Worm (Caenorhabditis elegans) whole organism, L4 larva: Measurements from ENCODE around the gene B0365.9.

Experiments
- F26F4.8 ChIP-seq: fragments of 200-800 bp; sonication (Bioruptor generic); conservative IDR thresholded peaks from 2 replicates; pipeline ENCODE4 v1.3.6; 2022; ENCODE audit warnings: missing genetic modification characterization, missing compliant biosample characterization
- F37D6.2 ChIP-seq: sonication (generic microtip); optimal IDR thresholded peaks from 2 replicates; lab custom pipeline; 2016; ENCODE audit warnings: mild to moderate bottlenecking, missing genetic modification characterization, missing compliant biosample characterization
- R02D3.7 ChIP-seq: fragments of 150-350 bp; sonication (generic microtip); optimal IDR thresholded peaks from 3 replicates; lab custom pipeline; 2014; ENCODE audit warnings: missing biosample characterization, missing genetic modification characterization
- Y48G9A.11 ChIP-seq: fragments of 200-800 bp; sonication (Bioruptor generic); IDR thresholded peaks from 2 replicates; pipeline ENCODE4 v1.3.6; 2022; ENCODE audit warnings: missing genetic modification reagents, missing genetic modification characterization, missing compliant biosample characterization
- Y75B8A.6 ChIP-seq: fragments of 200-800 bp; sonication (Bioruptor generic); IDR thresholded peaks from 2 replicates; pipeline ENCODE4 v1.3.6; 2022; ENCODE audit warnings: missing genetic modification reagents, missing genetic modification characterization, missing compliant biosample characterization
- ZK546.5 ChIP-seq, 2 experiments: sonication (generic microtip); optimal IDR thresholded peaks; 2 replicates each; lab custom pipeline; 2017; ENCODE audit warnings: missing biosample characterization in 2 of 2, missing genetic modification characterization in 2 of 2
- ama-1 ChIP-seq: fragments of 150-350 bp; optimal IDR thresholded peaks from 2 replicates; lab custom pipeline; 2014; ENCODE audit warnings: inconsistent platforms, mixed read lengths
- arid-1 ChIP-seq: fragments of 200-800 bp; sonication (Bioruptor generic); conservative IDR thresholded peaks from 2 replicates; pipeline ENCODE4 v1.3.6; 2022; ENCODE audit warnings: missing genetic modification reagents, missing genetic modification characterization, missing compliant biosample characterization
- ceh-20 ChIP-seq: fragments of 200-800 bp; sonication (Bioruptor generic); IDR thresholded peaks from 2 replicates; pipeline ENCODE4 v1.3.6; 2022; ENCODE audit warnings: missing genetic modification reagents, missing genetic modification characterization, missing compliant biosample characterization
- ceh-28 ChIP-seq: fragments of 150-350 bp; optimal IDR thresholded peaks from 2 replicates; lab custom pipeline; 2014; ENCODE audit warnings: missing biosample characterization, missing genetic modification reagents, missing genetic modification characterization
- ceh-44 ChIP-seq: fragments of 200-800 bp; sonication (Bioruptor generic); IDR thresholded peaks from 2 replicates; pipeline ENCODE4 v1.3.6; 2022; ENCODE audit warnings: missing genetic modification reagents, missing genetic modification characterization, missing compliant biosample characterization
- ceh-62 ChIP-seq: sonication (generic microtip); optimal IDR thresholded peaks from 2 replicates; lab custom pipeline; 2017; ENCODE audit warnings: missing biosample characterization, missing genetic modification characterization
- ceh-82 ChIP-seq: sonication (generic microtip); optimal IDR thresholded peaks from 2 replicates; lab custom pipeline; 2017; ENCODE audit warnings: missing biosample characterization, missing genetic modification characterization
- ces-1 ChIP-seq: fragments of 150-350 bp; sonication (generic microtip); optimal IDR thresholded peaks from 4 replicates; lab custom pipeline; 2014; ENCODE audit warnings: missing biosample characterization, missing genetic modification reagents, missing genetic modification characterization
- daf-8 ChIP-seq: fragments of 200-800 bp; sonication (Bioruptor generic); IDR thresholded peaks from 2 replicates; pipeline ENCODE4 v1.3.6; 2022; ENCODE audit warnings: missing genetic modification characterization, missing compliant biosample characterization
- dmd-6 ChIP-seq: fragments of 200-800 bp; sonication (Bioruptor generic); IDR thresholded peaks from 2 replicates; pipeline ENCODE4 v1.3.6; 2022; ENCODE audit warnings: missing genetic modification reagents, missing genetic modification characterization, missing compliant biosample characterization
- dmd-8 ChIP-seq: fragments of 200-800 bp; sonication (Bioruptor generic); IDR thresholded peaks from 2 replicates; pipeline ENCODE4 v1.3.6; 2022; ENCODE audit warnings: missing genetic modification characterization, missing compliant biosample characterization
- dmd-9 ChIP-seq: fragments of 200-800 bp; sonication (Bioruptor generic); IDR thresholded peaks from 2 replicates; pipeline ENCODE4 v1.3.6; 2022; ENCODE audit warnings: missing genetic modification reagents, missing genetic modification characterization, missing compliant biosample characterization
- dpl-1 ChIP-seq: fragments of 150-350 bp; optimal IDR thresholded peaks from 2 replicates; lab custom pipeline; 2014; ENCODE audit warnings: missing biosample characterization, missing genetic modification reagents, missing genetic modification characterization
- duxl-1 ChIP-seq: sonication (generic microtip); optimal IDR thresholded peaks from 2 replicates; lab custom pipeline; 2016; ENCODE audit warnings: mild to moderate bottlenecking, missing genetic modification characterization, moderate library complexity, missing compliant biosample characterization; ENCODE audit not compliant: poor library complexity
- dve-1 ChIP-seq: sonication (generic microtip); optimal IDR thresholded peaks from 2 replicates; lab custom pipeline; 2017; ENCODE audit warnings: antibody characterized with exemption, mild to moderate bottlenecking, missing genetic modification characterization, missing compliant biosample characterization; ENCODE audit not compliant: insufficient read depth
- egl-43 ChIP-seq: fragments of 200-800 bp; sonication (Bioruptor generic); IDR thresholded peaks from 2 replicates; pipeline ENCODE4 v1.3.6; 2022; ENCODE audit warnings: missing genetic modification reagents, missing genetic modification characterization, missing compliant biosample characterization
- fos-1 ChIP-seq: fragments of 150-350 bp; optimal IDR thresholded peaks from 2 replicates; lab custom pipeline; 2014; ENCODE audit warnings: missing biosample characterization, missing genetic modification characterization
- hif-1 ChIP-seq, 2 experiments: sonication (generic microtip); optimal IDR thresholded peaks; 2 replicates each; lab custom pipeline; 2016 to 2017; ENCODE audit warnings: missing compliant biosample characterization in 2 of 2, missing genetic modification characterization in 2 of 2, missing genetic modification reagents in 2 of 2, missing genotype in 2 of 2, mild to moderate bottlenecking in 1 of 2
- hlh-30 ChIP-seq: sonication (generic microtip); optimal IDR thresholded peaks from 2 replicates; lab custom pipeline; 2017; ENCODE audit warnings: antibody characterized with exemption, mild to moderate bottlenecking, missing genetic modification characterization, missing compliant biosample characterization; ENCODE audit not compliant: insufficient read depth
- hmg-1.1 ChIP-seq: fragments of 200-800 bp; sonication (Bioruptor generic); IDR thresholded peaks from 2 replicates; pipeline ENCODE4 v1.3.6; 2022; ENCODE audit warnings: missing genetic modification reagents, missing genetic modification characterization, missing compliant biosample characterization
- lin-13 ChIP-seq: fragments of 150-350 bp; optimal IDR thresholded peaks from 2 replicates; lab custom pipeline; 2014; ENCODE audit warnings: missing biosample characterization, missing genetic modification reagents, missing genetic modification characterization
- lin-29 ChIP-seq: fragments of 200-800 bp; sonication (Bioruptor generic); IDR thresholded peaks from 2 replicates; pipeline ENCODE4 v1.3.6; 2022; ENCODE audit warnings: missing genetic modification reagents, missing genetic modification characterization, missing compliant biosample characterization
- lin-38 ChIP-seq: fragments of 200-800 bp; sonication (Bioruptor generic); IDR thresholded peaks from 2 replicates; pipeline ENCODE4 v1.3.6; 2022; ENCODE audit warnings: missing genetic modification reagents, missing genetic modification characterization, missing compliant biosample characterization
- lin-39 ChIP-seq: fragments of 150-350 bp; optimal IDR thresholded peaks from 2 replicates; lab custom pipeline; 2014; ENCODE audit warnings: missing biosample characterization, missing genetic modification reagents, missing genetic modification characterization
- lsy-2 ChIP-seq, 2 experiments: fragments of 150-350 bp in 1 of 2; sonication (generic microtip) in 1 of 2; optimal IDR thresholded peaks; 2 replicates each; lab custom pipeline; 2014 to 2017; ENCODE audit warnings: missing biosample characterization in 2 of 2, missing genetic modification characterization in 2 of 2
- madf-5 ChIP-seq, 2 experiments: fragments of 200-800 bp; sonication (Bioruptor generic); IDR thresholded peaks; 2 replicates each; pipeline ENCODE4 v1.3.6; 2022; ENCODE audit warnings: missing compliant biosample characterization in 2 of 2, missing genetic modification characterization in 2 of 2
- madf-9 ChIP-seq: fragments of 200-800 bp; sonication (Bioruptor generic); conservative IDR thresholded peaks from 2 replicates; pipeline ENCODE4 v1.3.6; 2022; ENCODE audit warnings: missing genetic modification reagents, missing genetic modification characterization, missing compliant biosample characterization
- nhr-237 ChIP-seq: sonication (generic microtip); optimal IDR thresholded peaks from 2 replicates; lab custom pipeline; 2017; ENCODE audit warnings: missing biosample characterization, missing genetic modification characterization
- nhr-25 ChIP-seq: sonication (generic microtip); optimal IDR thresholded peaks from 2 replicates; lab custom pipeline; 2017; ENCODE audit warnings: missing genetic modification characterization, mild to moderate bottlenecking, missing compliant biosample characterization, antibody characterized with exemption, moderate library complexity, borderline replicate concordance; ENCODE audit not compliant: insufficient read depth
- nhr-28 ChIP-seq: fragments of 150-350 bp; optimal IDR thresholded peaks from 2 replicates; lab custom pipeline; 2014; ENCODE audit warnings: missing biosample characterization, missing genetic modification characterization
- nhr-48 ChIP-seq: sonication (generic microtip); optimal IDR thresholded peaks from 2 replicates; lab custom pipeline; 2016; ENCODE audit warnings: mild to moderate bottlenecking, missing genetic modification characterization, missing compliant biosample characterization
- nhr-76 ChIP-seq: fragments of 150-350 bp; optimal IDR thresholded peaks from 2 replicates; lab custom pipeline; 2014; ENCODE audit warnings: missing biosample characterization, missing genetic modification characterization
- nhr-77 ChIP-seq: fragments of 150-350 bp; optimal IDR thresholded peaks from 2 replicates; lab custom pipeline; 2014; ENCODE audit warnings: missing biosample characterization, missing genetic modification characterization
- php-3 ChIP-seq: fragments of 200-800 bp; sonication (Bioruptor generic); IDR thresholded peaks from 2 replicates; pipeline ENCODE4 v1.3.6; 2022; ENCODE audit warnings: missing genetic modification reagents, missing genetic modification characterization, missing compliant biosample characterization
- sdz-12 ChIP-seq: fragments of 200-800 bp; sonication (Bioruptor generic); optimal IDR thresholded peaks from 2 replicates; lab custom pipeline; 2018; ENCODE audit warnings: mild to moderate bottlenecking, missing genetic modification characterization, missing compliant biosample characterization
- set-16 ChIP-seq: fragments of 200-800 bp; sonication (Bioruptor generic); IDR thresholded peaks from 2 replicates; pipeline ENCODE4 v1.3.6; 2022; ENCODE audit warnings: missing genetic modification reagents, missing genetic modification characterization, missing compliant biosample characterization
- snpc-1.2 ChIP-seq: fragments of 200-800 bp; sonication (Bioruptor generic); IDR thresholded peaks from 2 replicates; pipeline ENCODE4 v1.3.6; 2022; ENCODE audit warnings: missing genetic modification reagents, missing genetic modification characterization, missing compliant biosample characterization
- spr-1 ChIP-seq: sonication (generic microtip); optimal IDR thresholded peaks from 2 replicates; lab custom pipeline; 2016; ENCODE audit warnings: mild to moderate bottlenecking, missing genetic modification characterization, missing compliant biosample characterization
- spr-3 ChIP-seq: fragments of 200-800 bp; sonication (Bioruptor generic); optimal IDR thresholded peaks from 2 replicates; lab custom pipeline; 2018; ENCODE audit warnings: mild to moderate bottlenecking, missing genetic modification characterization, missing compliant biosample characterization
- tag-97 ChIP-seq: fragments of 200-800 bp; sonication (Bioruptor generic); IDR thresholded peaks from 2 replicates; pipeline ENCODE4 v1.3.6; 2022; ENCODE audit warnings: missing genetic modification characterization, missing compliant biosample characterization
- unc-62 ChIP-seq, 3 experiments: fragments of 150-350 bp in 1 of 3; sonication (generic microtip); optimal IDR thresholded peaks in 2 of 3; peaks in 1 of 3; 1 replicate in 1 of 3; 2 replicates in 2 of 3; lab custom pipeline; 2014 to 2017; ENCODE audit warnings: missing biosample characterization in 3 of 3, missing genetic modification characterization in 3 of 3, missing genetic modification reagents in 3 of 3, missing genotype in 1 of 3
- zag-1 ChIP-seq: fragments of 150-350 bp; optimal IDR thresholded peaks from 2 replicates; lab custom pipeline; 2014; ENCODE audit warnings: missing biosample characterization, missing genetic modification characterization
- zip-11 ChIP-seq: fragments of 200-800 bp; sonication (Bioruptor generic); IDR thresholded peaks from 2 replicates; pipeline ENCODE4 v1.3.6; 2022; ENCODE audit warnings: missing genetic modification characterization, missing compliant biosample characterization
- zip-2 ChIP-seq: fragments of 150-350 bp; optimal IDR thresholded peaks from 2 replicates; lab custom pipeline; 2014; ENCODE audit warnings: missing biosample characterization, missing genetic modification characterization
- ztf-11 ChIP-seq: fragments of 150-350 bp; optimal IDR thresholded peaks from 2 replicates; lab custom pipeline; 2014; ENCODE audit warnings: missing biosample characterization, missing genetic modification characterization
- ztf-7 ChIP-seq: fragments of 150-350 bp; optimal IDR thresholded peaks from 2 replicates; lab custom pipeline; 2014; ENCODE audit warnings: missing biosample characterization, missing genetic modification characterization

Gene B0365.9

ce11 chrV:13085227-13085640 is 48.1 kb downstream of the B0365.9 start (continued):
- TF ChIP-seq nhr-76 (no peak), nhr-28 (tag; lab: Kevin White, UChicago) (peak; percentile 71), madf-5 (GFP tag; IDR thresholded peaks at IDR 0.05; lab: Robert Waterston, UW) (no peak), ceh-62 (tag; lab: Kevin White, UChicago) (no peak), ceh-82 (no peak), hmg-1.1 (GFP tag; lab: Robert Waterston, UW) (no peak), lin-39 (tag; lab: Kevin White, UChicago) (no peak), zip-11 (no peak), zag-1 (tag; lab: Kevin White, UChicago) (no peak), lsy-2 (tag; optimal IDR thresholded peaks at IDR 0.05; lab: Kevin White, UChicago) (peak in 1 of 2 experiments; percentile 1), ceh-44 (no peak), dmd-8 (GFP tag; lab: Robert Waterston, UW) (no peak), ama-1 (lab: Kevin White, UChicago) (peak; percentile 12), arid-1 (GFP tag; lab: Robert Waterston, UW) (no peak), ceh-28 (no peak), sdz-12 (GFP tag; lab: Kevin White, UChicago) (no peak), nhr-237 (tag; lab: Kevin White, UChicago) (no peak), spr-1 (tag; lab: Kevin White, UChicago) (no peak), hif-1 (tag; optimal IDR thresholded peaks at IDR 0.05; lab: Kevin White, UChicago) (no peak), dpl-1 (GFP tag; lab: Kevin White, UChicago) (no peak), ZK546.5 (tag; optimal IDR thresholded peaks at IDR 0.05; lab: Kevin White, UChicago) (no peak), set-16 (GFP tag; lab: Robert Waterston, UW) (no peak), zip-2 (no peak), nhr-48 (tag; lab: Kevin White, UChicago) (no peak), nhr-77 (tag; lab: Kevin White, UChicago) (no peak), dmd-6 (GFP tag; lab: Robert Waterston, UW) (peak; percentile 85), spr-3 (GFP tag; lab: Kevin White, UChicago) (no peak), R02D3.7 (tag; lab: Kevin White, UChicago) (no peak), nhr-25 (no peak), unc-62 (GFP tag; optimal IDR thresholded peaks at IDR 0.05 in 1 of 2; lab: Kevin White, UChicago) (no peak), unc-62 (tag; optimal IDR thresholded peaks at IDR 0.05; lab: Kevin White, UChicago) (no peak), madf-9 (GFP tag; lab: Robert Waterston, UW) (no peak), duxl-1 (no peak), lin-29 (GFP tag; lab: Robert Waterston, UW) (no peak), ceh-20 (GFP tag; lab: Robert Waterston, UW) (no peak), fos-1 (tag; lab: Kevin White, UChicago) (no peak), snpc-1.2 (GFP tag; lab: Robert Waterston, UW) (no peak), php-3 (GFP tag; lab: Robert Waterston, UW) (0 out of 2 replicates have a peak, but pooled peaks have one; percentile 14), F37D6.2 (tag; lab: Kevin White, UChicago) (no peak), daf-8 (GFP tag; lab: Robert Waterston, UW) (no peak), dve-1 (peak; percentile 78), dmd-9 (GFP tag; lab: Robert Waterston, UW) (no peak), lin-13 (no peak), ztf-7 (no peak), egl-43 (no peak), Y75B8A.6 (GFP tag; lab: Robert Waterston, UW) (no peak), F26F4.8 (GFP tag; lab: Robert Waterston, UW) (no peak), Y48G9A.11 (GFP tag; lab: Robert Waterston, UW) (no peak), hlh-30 (peak; percentile 42), ztf-11 (tag; lab: Kevin White, UChicago) (no peak), lin-38 (GFP tag; lab: Robert Waterston, UW) (no peak), ces-1 (GFP tag; lab: Kevin White, UChicago) (no peak), tag-97 (GFP tag; lab: Robert Waterston, UW) (no peak)
